Fruit fly (Drosophila melanogaster) whole organism, pupa: ENCODE measurements around the gene Ufsp2.
A peak's percentile ranks its signal among the peaks of the same experiment; 100 is the strongest.

ENCODE experiments used
- CG10348 ChIP-seq: fragments of 200-800 bp; sonication (Bioruptor generic); IDR thresholded peaks from 2 replicates; pipeline ENCODE4 v1.3.6; 2022; ENCODE audit warnings: missing biosample characterization, missing genetic modification characterization
- CG12605 ChIP-seq: fragments of 200-800 bp; sonication (Bioruptor generic); IDR thresholded peaks from 2 replicates; pipeline ENCODE4 v1.3.6; 2022; ENCODE audit warnings: missing biosample characterization, missing genetic modification characterization
- CG13204 ChIP-seq: fragments of 200-800 bp; sonication (Bioruptor generic); optimal IDR thresholded peaks from 2 replicates; lab custom pipeline; 2018; ENCODE audit warnings: missing biosample characterization, mild to moderate bottlenecking, missing genetic modification characterization, moderate library complexity
- CG14655 ChIP-seq: fragments of 200-800 bp; sonication (Bioruptor generic); optimal IDR thresholded peaks from 3 replicates; lab custom pipeline; 2017; ENCODE audit warnings: mild to moderate bottlenecking, missing biosample characterization, missing genetic modification reagents, missing genetic modification characterization
- CG15710 ChIP-seq: fragments of 200-800 bp; sonication (Bioruptor generic); optimal IDR thresholded peaks from 2 replicates; lab custom pipeline; 2018; ENCODE audit warnings: missing biosample characterization, mild to moderate bottlenecking, missing genetic modification characterization, moderate library complexity
- CG17806 ChIP-seq: fragments of 200-800 bp; sonication (Bioruptor generic); optimal IDR thresholded peaks from 2 replicates; lab custom pipeline; 2018; ENCODE audit warnings: missing biosample characterization, mild to moderate bottlenecking, missing genetic modification characterization, moderate library complexity
- CG32121 ChIP-seq: fragments of 200-800 bp; sonication (Bioruptor generic); IDR thresholded peaks from 2 replicates; pipeline ENCODE4 v1.3.6; 2022; ENCODE audit warnings: missing biosample characterization, missing genetic modification characterization
- CG34367 ChIP-seq: fragments of 200-800 bp; sonication (Bioruptor generic); optimal IDR thresholded peaks from 2 replicates; lab custom pipeline; 2018; ENCODE audit warnings: missing biosample characterization, mild to moderate bottlenecking, missing genetic modification characterization
- CG4496 ChIP-seq: fragments of 200-800 bp; sonication (Bioruptor generic); IDR thresholded peaks from 3 replicates; pipeline ENCODE4 v1.3.6; 2022; ENCODE audit warnings: missing biosample characterization, missing genetic modification characterization
- CG8159 ChIP-seq: fragments of 200-800 bp; sonication (Bioruptor generic); optimal IDR thresholded peaks from 3 replicates; lab custom pipeline; 2018; ENCODE audit warnings: missing biosample characterization, mild to moderate bottlenecking, missing genetic modification characterization, moderate library complexity
- CG8301 ChIP-seq: fragments of 200-800 bp; sonication (Bioruptor generic); optimal IDR thresholded peaks from 2 replicates; lab custom pipeline; 2018; ENCODE audit warnings: missing biosample characterization, mild to moderate bottlenecking, missing genetic modification characterization
- CG9948 ChIP-seq: fragments of 200-800 bp; sonication (Bioruptor generic); optimal IDR thresholded peaks from 2 replicates; lab custom pipeline; 2018; ENCODE audit warnings: missing biosample characterization, mild to moderate bottlenecking, missing genetic modification characterization, moderate library complexity
- D1 ChIP-seq: fragments of 200-800 bp; sonication (Bioruptor generic); optimal IDR thresholded peaks from 2 replicates; lab custom pipeline; 2018; ENCODE audit warnings: missing biosample characterization, mild to moderate bottlenecking, missing genetic modification characterization, moderate library complexity
- EcR ChIP-seq: fragments of 200-800 bp; sonication (Bioruptor generic); optimal IDR thresholded peaks from 3 replicates; lab custom pipeline; 2019; ENCODE audit warnings: missing biosample characterization, missing genetic modification characterization, mild to moderate bottlenecking, moderate library complexity, missing genetic modification reagents
- Ets98B ChIP-seq: fragments of 200-800 bp; sonication (Bioruptor generic); IDR thresholded peaks from 2 replicates; pipeline ENCODE4 v1.3.6; 2022; ENCODE audit warnings: missing biosample characterization, missing genetic modification characterization
- Pif1A ChIP-seq: fragments of 200-800 bp; sonication (Bioruptor generic); optimal IDR thresholded peaks from 3 replicates; lab custom pipeline; 2016; ENCODE audit warnings: missing biosample characterization, missing genetic modification characterization
- Pif1B ChIP-seq: fragments of 200-800 bp; sonication (Bioruptor generic); optimal IDR thresholded peaks from 3 replicates; lab custom pipeline; 2016; ENCODE audit warnings: missing biosample characterization, missing genetic modification characterization
- Snoo ChIP-seq: fragments of 200-800 bp; sonication (Bioruptor generic); optimal IDR thresholded peaks from 3 replicates; lab custom pipeline; 2017; ENCODE audit warnings: missing biosample characterization, mild to moderate bottlenecking, missing genetic modification characterization, inconsistent platforms
- fd96Ca ChIP-seq: fragments of 200-800 bp; sonication (Bioruptor generic); IDR thresholded peaks from 3 replicates; pipeline ENCODE4 v1.3.6; 2022; ENCODE audit warnings: missing biosample characterization, missing genetic modification characterization
- gl ChIP-seq: fragments of 200-800 bp; sonication (Bioruptor generic); optimal IDR thresholded peaks from 2 replicates; lab custom pipeline; 2018; ENCODE audit warnings: missing biosample characterization, mild to moderate bottlenecking, missing genetic modification characterization
- rn ChIP-seq: fragments of 200-800 bp; sonication (Bioruptor generic); IDR thresholded peaks from 2 replicates; pipeline ENCODE4 v1.3.6; 2022; ENCODE audit warnings: missing biosample characterization, missing genetic modification characterization

Gene Ufsp2

dm6 chr3L:15539903-15540409, 36.4 kb upstream of the Ufsp2 start:
- TF ChIP-seq CG8301 (tag; lab: Kevin White, UChicago) (no peak), Pif1B (GFP tag; lab: Kevin White, UChicago) (no peak), CG34367 (no peak), CG4496 (GFP tag; lab: Robert Waterston, UW) (no peak), rn (GFP tag; lab: Robert Waterston, UW) (no peak), fd96Ca (GFP tag; lab: Robert Waterston, UW) (no peak), CG9948 (tag; lab: Kevin White, UChicago) (no peak), CG12605 (GFP tag; lab: Robert Waterston, UW) (no peak), CG14655 (no peak), CG13204 (GFP tag; lab: Kevin White, UChicago) (no peak), CG10348 (no peak), Ets98B (GFP tag; lab: Robert Waterston, UW) (no peak)

- TF ChIP-seq CG14655 (peak; percentile 1), gl (tag; lab: Kevin White, UChicago) (no peak), CG9948 (tag; lab: Kevin White, UChicago) (no peak), CG12605 (GFP tag; lab: Robert Waterston, UW) (0 out of 2 replicates have a peak, but pooled peaks have one; percentile 8)
Observed at dm6 chr3L:15540682-15541081, 35.7 kb upstream of the Ufsp2 start.

- no peak for TF ChIP-seq Pif1A
- no peak for TF ChIP-seq CG4496 (GFP tag; lab: Robert Waterston, UW)
- TF ChIP-seq Ets98B (GFP tag; lab: Robert Waterston, UW) = no peak
- TF ChIP-seq Pif1B (GFP tag; lab: Kevin White, UChicago) = no peak
- no peak for TF ChIP-seq CG9948 (tag; lab: Kevin White, UChicago)
- TF ChIP-seq CG14655 = no peak
- no peak for TF ChIP-seq CG34367
- TF ChIP-seq EcR (GFP tag; lab: Kevin White, UChicago) = no peak
- TF ChIP-seq Snoo = no peak
- TF ChIP-seq CG15710 (tag; lab: Kevin White, UChicago) = no peak
- no peak for TF ChIP-seq rn (GFP tag; lab: Robert Waterston, UW)
- TF ChIP-seq CG12605 (GFP tag; lab: Robert Waterston, UW) = no peak
- TF ChIP-seq fd96Ca (GFP tag; lab: Robert Waterston, UW) = no peak
- TF ChIP-seq CG8159 (tag; lab: Kevin White, UChicago) = no peak
- no peak for TF ChIP-seq gl (tag; lab: Kevin White, UChicago)
Observed at dm6 chr3L:15541281-15541680, 35.1 kb upstream of the Ufsp2 start.

- TF ChIP-seq CG8301 (tag; lab: Kevin White, UChicago) (no peak), fd96Ca (GFP tag; lab: Robert Waterston, UW) (no peak), CG14655 (no peak), CG4496 (GFP tag; lab: Robert Waterston, UW) (0 out of 3 replicates have a peak, but pooled peaks have one; percentile 2), CG15710 (tag; lab: Kevin White, UChicago) (no peak)
Observed at dm6 chr3L:15543049-15543448, 33.3 kb upstream of the Ufsp2 start.

dm6 chr3L:15543467-15543866, 32.9 kb upstream of the Ufsp2 start:
- TF ChIP-seq CG8159 (tag; lab: Kevin White, UChicago) (no peak), CG32121 (GFP tag; lab: Robert Waterston, UW) (no peak), EcR (GFP tag; lab: Kevin White, UChicago) (no peak), CG13204 (GFP tag; lab: Kevin White, UChicago) (no peak), CG14655 (no peak), CG4496 (GFP tag; lab: Robert Waterston, UW) (no peak), gl (tag; lab: Kevin White, UChicago) (no peak), CG34367 (no peak), fd96Ca (GFP tag; lab: Robert Waterston, UW) (no peak), CG12605 (GFP tag; lab: Robert Waterston, UW) (no peak), CG9948 (tag; lab: Kevin White, UChicago) (no peak), CG8301 (tag; lab: Kevin White, UChicago) (no peak)

- peak; percentile 15; the same call in 1 of the 3 replicates for TF ChIP-seq CG4496 (GFP tag; lab: Robert Waterston, UW)
- TF ChIP-seq gl (tag; lab: Kevin White, UChicago) = no peak
- no peak for TF ChIP-seq CG8159 (tag; lab: Kevin White, UChicago)
- TF ChIP-seq CG17806 = no peak
- peak; percentile 20 for TF ChIP-seq Pif1A
- peak; percentile 24 for TF ChIP-seq Snoo
- no peak for TF ChIP-seq Pif1B (GFP tag; lab: Kevin White, UChicago)
- peak; percentile 72 for TF ChIP-seq EcR (GFP tag; lab: Kevin White, UChicago)
- TF ChIP-seq CG34367 = no peak
- peak; percentile 44 for TF ChIP-seq CG8301 (tag; lab: Kevin White, UChicago)
- TF ChIP-seq fd96Ca (GFP tag; lab: Robert Waterston, UW) = no peak; the same call in 2 of the 3 replicates
- TF ChIP-seq CG10348 = no peak
- no peak for TF ChIP-seq CG13204 (GFP tag; lab: Kevin White, UChicago)
- TF ChIP-seq rn (GFP tag; lab: Robert Waterston, UW) = no peak
- peak; percentile 11; the same call in 1 of the 2 replicates for TF ChIP-seq Ets98B (GFP tag; lab: Robert Waterston, UW)
- peak; percentile 60 for TF ChIP-seq CG14655
- TF ChIP-seq CG15710 (tag; lab: Kevin White, UChicago) = no peak
- TF ChIP-seq CG12605 (GFP tag; lab: Robert Waterston, UW) = no peak
- TF ChIP-seq D1 (tag; lab: Kevin White, UChicago) = no peak
- TF ChIP-seq CG32121 (GFP tag; lab: Robert Waterston, UW) = no peak
- no peak for TF ChIP-seq CG9948 (tag; lab: Kevin White, UChicago)
Observed at dm6 chr3L:15544455-15545415, 31.6 kb upstream of the Ufsp2 start.
